Worm (Caenorhabditis elegans): Measurements from ENCODE around the gene F26F2.10.

ce11 chrV:20545742-20546141, 48.9 kb downstream of the F26F2.10 start:
- TF ChIP-seq dao-5 (tag; optimal IDR thresholded peaks at IDR 0.05) = no peak
- TF ChIP-seq him-1 (tag; optimal IDR thresholded peaks at IDR 0.05) = no peak

All from whole organism, L4/young adult.